Worm (Caenorhabditis elegans): ENCODE measurements around the gene atg-4.2.

atg-4.2 gene

ce11 chrIV:11710331-11710730, 42.5 kb downstream of the atg-4.2 start:
- TF ChIP-seq ceh-18 (tag; optimal IDR thresholded peaks at IDR 0.05): peak; percentile 65
- peak; percentile 30 for TF ChIP-seq nfya-1 (tag; optimal IDR thresholded peaks at IDR 0.05)
- peak; percentile 98 for TF ChIP-seq unc-55 (GFP tag; optimal IDR thresholded peaks at IDR 0.05)
- TF ChIP-seq C08G9.2 (tag; optimal IDR thresholded peaks at IDR 0.05): no peak
- TF ChIP-seq rnt-1 (tag; optimal IDR thresholded peaks at IDR 0.05): peak; percentile 2

DNA sequence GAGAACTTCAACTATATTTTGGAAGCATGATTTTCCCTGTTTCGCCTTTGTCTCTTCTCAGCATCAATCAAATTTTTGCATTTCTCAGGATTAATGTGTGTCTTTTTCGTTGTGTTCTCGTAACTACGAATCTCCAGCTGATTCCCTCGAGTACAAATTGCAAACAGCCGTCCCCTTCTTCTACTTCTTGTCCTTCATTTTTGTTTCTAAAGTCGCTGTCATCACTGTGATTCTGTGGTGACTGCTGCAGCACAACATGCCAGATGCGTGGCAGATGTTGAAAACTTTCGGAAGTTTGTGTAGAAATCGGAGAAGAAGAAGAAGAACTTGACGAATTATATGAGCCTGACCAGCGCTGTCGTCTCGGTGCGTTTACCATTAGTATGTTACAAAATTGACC, 45.5 kb downstream of the atg-4.2 start:
- TF ChIP-seq madf-2 (tag; optimal IDR thresholded peaks at IDR 0.05) (no peak), hlh-8 (tag; optimal IDR thresholded peaks at IDR 0.05) (peak; percentile 91), pha-2 (tag; optimal IDR thresholded peaks at IDR 0.05) (no peak)

DNA sequence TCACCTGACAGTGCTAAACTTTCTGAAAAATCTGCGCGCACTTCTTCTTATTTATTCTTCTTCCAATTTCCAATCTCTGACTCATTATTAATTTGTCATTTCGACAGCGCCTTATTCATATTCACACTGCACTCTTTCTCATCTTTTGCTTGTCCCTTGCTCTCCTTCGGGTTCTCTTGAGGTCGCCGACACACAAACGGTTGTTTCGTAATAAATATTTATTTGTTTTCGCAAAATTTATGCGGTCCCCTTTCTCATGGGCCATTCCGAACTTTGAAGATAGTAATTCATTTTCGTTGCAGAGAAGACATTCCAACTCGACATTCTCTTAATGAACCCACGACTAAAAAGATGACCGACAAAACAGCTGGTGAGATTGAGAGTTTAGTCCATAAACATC, 46.9 kb downstream of the atg-4.2 start, which contains the start of gene magi-1:
TSS of gene magi-1 (plus strand) at position 301 of the 400 bp plus-strand sequence.
- TF ChIP-seq pqm-1 (tag; optimal IDR thresholded peaks at IDR 0.05) (no peak), sox-2 (GFP tag; IDR thresholded peaks at IDR 0.05) (no peak), lim-6 (tag; optimal IDR thresholded peaks at IDR 0.05) (no peak), ceh-31 (tag; optimal IDR thresholded peaks at IDR 0.05) (no peak), lin-11 (tag; optimal IDR thresholded peaks at IDR 0.05) (no peak), ceh-30 (tag; optimal IDR thresholded peaks at IDR 0.05) (no peak), ceh-34 (tag; optimal IDR thresholded peaks at IDR 0.05) (no peak)

DNA sequence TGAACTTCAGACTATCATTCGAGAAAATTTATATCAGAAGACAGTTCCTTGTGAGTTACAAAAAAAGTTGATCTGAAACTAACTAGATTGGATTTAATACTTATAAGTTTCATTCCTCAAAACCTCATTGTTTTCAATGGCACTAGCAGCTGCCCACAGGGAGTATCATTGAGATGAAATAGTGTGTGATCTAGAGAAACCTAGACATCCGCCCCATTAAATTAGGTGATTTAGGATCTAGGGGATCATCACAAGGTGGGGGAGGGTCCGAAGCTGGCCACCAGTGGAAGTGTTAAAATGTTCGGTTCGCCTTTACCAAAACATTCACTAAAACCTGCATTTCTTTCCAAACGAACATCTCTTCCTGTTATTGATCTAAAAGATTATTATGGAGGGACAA, 48.6 kb downstream of the atg-4.2 start:
- TF ChIP-seq npax-4 (tag; optimal IDR thresholded peaks at IDR 0.05) (no peak), eyg-1 (tag; optimal IDR thresholded peaks at IDR 0.05) (no peak), pha-4 (tag; optimal IDR thresholded peaks at IDR 0.05) (no peak), pat-9 (tag; optimal IDR thresholded peaks at IDR 0.05) (no peak), hlh-30 (tag; optimal IDR thresholded peaks at IDR 0.05; ENCODE audit: insufficient read depth) (no peak), nhr-232 (tag; optimal IDR thresholded peaks at IDR 0.05) (no peak), hlh-6 (tag; optimal IDR thresholded peaks at IDR 0.05) (no peak), ceh-18 (tag; optimal IDR thresholded peaks at IDR 0.05) (no peak), fax-1 (tag; optimal IDR thresholded peaks at IDR 0.05) (no peak), ceh-6 (GFP tag; optimal IDR thresholded peaks at IDR 0.05) (no peak), ahr-1 (tag; optimal IDR thresholded peaks at IDR 0.05) (no peak), tbx-7 (tag; optimal IDR thresholded peaks at IDR 0.05) (no peak), F13H6.1 (tag; optimal IDR thresholded peaks at IDR 0.05) (no peak), odd-2 (tag; optimal IDR thresholded peaks at IDR 0.05) (no peak), syd-9 (tag; optimal IDR thresholded peaks at IDR 0.05) (no peak), C38D4.7 (GFP tag; optimal IDR thresholded peaks at IDR 0.05) (no peak), rnt-1 (tag; optimal IDR thresholded peaks at IDR 0.05) (no peak), elt-4 (tag; optimal IDR thresholded peaks at IDR 0.05) (no peak)

DNA sequence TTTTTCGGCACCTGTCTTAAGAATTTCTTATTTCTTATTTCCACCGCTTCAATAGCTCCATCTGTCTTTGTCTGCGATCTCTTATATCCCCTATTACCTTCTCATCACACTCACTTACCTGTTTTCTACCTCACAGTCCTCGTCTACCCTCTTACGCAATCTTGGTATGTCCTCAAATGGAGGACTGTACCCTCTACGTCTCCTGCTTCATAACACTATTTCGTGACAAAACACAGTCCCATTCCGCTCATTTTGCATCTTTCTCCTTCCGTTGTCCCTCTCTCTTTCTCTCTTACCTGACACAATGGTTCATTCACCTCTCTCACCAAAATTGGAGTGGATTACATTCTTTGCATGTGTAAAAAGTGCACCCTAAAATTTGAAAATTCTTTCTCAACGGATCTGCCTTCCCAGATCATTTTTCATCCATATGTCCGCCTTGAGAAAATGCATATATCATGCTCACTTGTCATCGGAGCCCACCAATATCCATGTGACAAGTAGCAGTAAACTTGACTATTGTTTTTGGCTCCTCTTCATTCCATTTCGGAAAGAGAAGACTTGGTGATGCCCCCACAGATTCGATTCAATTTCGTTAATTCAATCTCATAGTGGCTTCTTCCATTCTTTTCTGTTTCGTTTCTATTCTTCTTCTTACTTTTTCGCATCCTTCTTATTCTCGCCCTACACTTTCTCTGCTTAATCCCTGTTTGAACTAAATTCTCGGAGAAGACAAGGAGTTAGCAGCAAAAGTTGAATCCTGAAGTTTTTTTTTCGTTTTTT, 49.5 kb downstream of the atg-4.2 start:
- TF ChIP-seq T23F11.4 (GFP tag; optimal IDR thresholded peaks at IDR 0.05) (no peak), unc-42 (tag; optimal IDR thresholded peaks at IDR 0.05) (peak; percentile 98), gmeb-2 (tag; optimal IDR thresholded peaks at IDR 0.05) (no peak), ref-2 (tag; optimal IDR thresholded peaks at IDR 0.05) (peak; percentile 59), unc-55 (GFP tag; optimal IDR thresholded peaks at IDR 0.05) (no peak), ceh-45 (GFP tag; IDR thresholded peaks at IDR 0.05) (no peak), ceh-34 (tag; optimal IDR thresholded peaks at IDR 0.05) (no peak), dmd-4 (tag; optimal IDR thresholded peaks at IDR 0.05; ENCODE audit: borderline replicate concordance) (no peak), fkh-10 (GFP tag; optimal IDR thresholded peaks at IDR 0.05) (peak; percentile 20), hlh-8 (tag; optimal IDR thresholded peaks at IDR 0.05) (no peak), syd-9 (tag; optimal IDR thresholded peaks at IDR 0.05) (no peak), pqm-1 (tag; optimal IDR thresholded peaks at IDR 0.05) (no peak)

Measured in whole organism, late embryonic.